Worm (Caenorhabditis elegans): ENCODE results near the gene twk-6.

ce11 chrIII:4792560-4793136 lies 49.9 kb downstream of the twk-6 start, which contains the start of gene mip-1:
- no peak for TF ChIP-seq nhr-102 (tag; optimal IDR thresholded peaks at IDR 0.05)
- TF ChIP-seq unc-62 (GFP tag; optimal IDR thresholded peaks at IDR 0.05 in 1 of 2): no peak
- TF ChIP-seq unc-62 (tag; optimal IDR thresholded peaks at IDR 0.05): no peak
